Fruit fly (Drosophila melanogaster) whole organism, embryonic: Measurements from ENCODE around the gene CG13978.

Experiments used
- Asciz ChIP-seq: fragments of 200-800 bp; sonication (Bioruptor generic); optimal IDR thresholded peaks from 2 replicates; lab custom pipeline; 2017; ENCODE audit warnings: missing biosample characterization, mild to moderate bottlenecking, missing genetic modification characterization, missing genetic modification reagents
- Atf6 ChIP-seq: fragments of 200-800 bp; sonication (Bioruptor generic); IDR thresholded peaks from 2 replicates; pipeline ENCODE4 v1.3.6; 2022; ENCODE audit warnings: missing biosample characterization, missing genetic modification characterization
- Bgb ChIP-seq: fragments of 200-800 bp; sonication (Bioruptor generic); IDR thresholded peaks from 2 replicates; pipeline ENCODE4 v1.3.6; 2022; ENCODE audit warnings: missing biosample characterization, missing genetic modification characterization; ENCODE audit not compliant: partially characterized antibody
- Bteb2 ChIP-seq: fragments of 200-800 bp; sonication (Bioruptor generic); optimal IDR thresholded peaks from 2 replicates; lab custom pipeline; 2016; ENCODE audit warnings: missing biosample characterization, missing genetic modification characterization
- CG10321 ChIP-seq: fragments of 200-800 bp; sonication (Bioruptor generic); IDR thresholded peaks from 2 replicates; pipeline ENCODE4 v1.3.6; 2022; ENCODE audit warnings: missing biosample characterization, missing genetic modification characterization
- CG13775 ChIP-seq: fragments of 200-800 bp; sonication (Bioruptor generic); optimal IDR thresholded peaks from 3 replicates; lab custom pipeline; 2017; ENCODE audit warnings: missing biosample characterization, mild to moderate bottlenecking, missing genetic modification characterization
- CG1529 ChIP-seq: fragments of 200-800 bp; sonication (Bioruptor generic); optimal IDR thresholded peaks from 3 replicates; lab custom pipeline; 2018; ENCODE audit warnings: missing biosample characterization, missing genetic modification characterization
- CG15601 ChIP-seq: fragments of 200-800 bp; sonication (Bioruptor generic); optimal IDR thresholded peaks from 3 replicates; lab custom pipeline; 2019; ENCODE audit warnings: missing biosample characterization, mild to moderate bottlenecking, missing genetic modification characterization, moderate library complexity
- CG16863 ChIP-seq: fragments of 200-800 bp; sonication (Bioruptor generic); optimal IDR thresholded peaks from 3 replicates; lab custom pipeline; 2016; ENCODE audit warnings: missing biosample characterization, missing genetic modification characterization
- CG17328 ChIP-seq: fragments of 200-800 bp; sonication (Bioruptor generic); IDR thresholded peaks from 2 replicates; pipeline ENCODE4 v1.3.6; 2022; ENCODE audit warnings: missing biosample characterization, missing genetic modification characterization
- CG2678 ChIP-seq: fragments of 200-800 bp; sonication (Bioruptor generic); optimal IDR thresholded peaks from 3 replicates; lab custom pipeline; 2019; ENCODE audit warnings: missing biosample characterization, mild to moderate bottlenecking, missing genetic modification characterization, moderate library complexity
- CG2875 ChIP-seq: fragments of 200-800 bp; sonication (Bioruptor generic); optimal IDR thresholded peaks from 2 replicates; lab custom pipeline; 2017; ENCODE audit warnings: missing biosample characterization, mild to moderate bottlenecking, missing genetic modification characterization, missing genetic modification reagents
- CG4854 ChIP-seq: fragments of 200-800 bp; sonication (Bioruptor generic); optimal IDR thresholded peaks from 2 replicates; lab custom pipeline; 2016; ENCODE audit warnings: missing biosample characterization, missing genetic modification characterization, inconsistent platforms
- CG5953 ChIP-seq: fragments of 200-800 bp; sonication (Bioruptor generic); IDR thresholded peaks from 2 replicates; pipeline ENCODE4 v1.3.6; 2022; ENCODE audit warnings: missing biosample characterization, missing genetic modification characterization
- CG6791 ChIP-seq: fragments of 200-800 bp; sonication (Bioruptor generic); IDR thresholded peaks from 3 replicates; pipeline ENCODE4 v1.3.6; 2022; ENCODE audit warnings: missing biosample characterization, missing genetic modification characterization; ENCODE audit not compliant: partially characterized antibody
- CG7271 ChIP-seq: fragments of 200-800 bp; sonication (Bioruptor generic); optimal IDR thresholded peaks from 2 replicates; lab custom pipeline; 2018; ENCODE audit warnings: missing biosample characterization, mild to moderate bottlenecking, missing genetic modification characterization, moderate library complexity
- CG7963 ChIP-seq: fragments of 200-800 bp; sonication (Bioruptor generic); IDR thresholded peaks from 3 replicates; pipeline ENCODE4 v1.3.6; 2022; ENCODE audit warnings: missing biosample characterization, missing genetic modification characterization; ENCODE audit not compliant: partially characterized antibody
- Dref ChIP-seq: fragments of 200-800 bp; sonication (Bioruptor generic); IDR thresholded peaks from 2 replicates; pipeline ENCODE4 v1.3.6; 2022; ENCODE audit warnings: missing biosample characterization, missing genetic modification characterization
- E2f1 ChIP-seq: fragments of 200-800 bp; sonication (Bioruptor generic); IDR thresholded peaks from 2 replicates; pipeline ENCODE4 v1.3.6; 2022; ENCODE audit warnings: missing biosample characterization, missing genetic modification characterization
- Eip74EF ChIP-seq, 2 experiments: fragments of 200-800 bp in 1 of 2; fragments of >200 bp in 1 of 2; sonication (Bioruptor generic) in 1 of 2; optimal IDR thresholded peaks; 2 replicates each; lab custom pipeline; 2017 to 2019; ENCODE audit warnings: missing biosample characterization in 2 of 2, missing genetic modification characterization in 2 of 2, mild to moderate bottlenecking in 1 of 2, moderate library complexity in 1 of 2
- Fer3 ChIP-seq: fragments of 200-800 bp; sonication (Bioruptor generic); optimal IDR thresholded peaks from 2 replicates; lab custom pipeline; 2018; ENCODE audit warnings: missing biosample characterization, mild to moderate bottlenecking, missing genetic modification characterization, moderate library complexity
- H2.0 ChIP-seq: fragments of 200-800 bp; sonication (Bioruptor generic); IDR thresholded peaks from 2 replicates; pipeline ENCODE4 v1.3.6; 2022; ENCODE audit warnings: missing biosample characterization, missing genetic modification characterization
- Hr39 ChIP-seq: fragments of >200 bp; optimal IDR thresholded peaks from 2 replicates; lab custom pipeline; 2017
- Hr78 ChIP-seq, 2 experiments: fragments of 200-800 bp in 1 of 2; fragments of >200 bp in 1 of 2; sonication (Bioruptor generic) in 1 of 2; optimal IDR thresholded peaks; 2 replicates each; lab custom pipeline; 2017 to 2019; ENCODE audit warnings: missing biosample characterization in 2 of 2, missing genetic modification characterization in 2 of 2, mild to moderate bottlenecking in 1 of 2, moderate library complexity in 1 of 2
- Med ChIP-seq: fragments of 200-800 bp; sonication (Bioruptor generic); peaks from one replicate; lab custom pipeline; 2016; ENCODE audit warnings: missing biosample characterization, missing genetic modification characterization, mild to moderate bottlenecking, inconsistent platforms, moderate library complexity
- Nf-YB ChIP-seq: fragments of 200-800 bp; sonication (Bioruptor generic); optimal IDR thresholded peaks from 3 replicates; lab custom pipeline; 2019; ENCODE audit warnings: missing biosample characterization, mild to moderate bottlenecking, missing genetic modification characterization, moderate library complexity
- ap ChIP-seq: fragments of 200-800 bp; sonication (Bioruptor generic); IDR thresholded peaks from 2 replicates; pipeline ENCODE4 v1.3.6; 2022; ENCODE audit warnings: missing biosample characterization, missing genetic modification characterization
- az2 ChIP-seq: fragments of 200-800 bp; sonication (Bioruptor generic); optimal IDR thresholded peaks from 3 replicates; lab custom pipeline; 2016; ENCODE audit warnings: missing biosample characterization, missing genetic modification characterization
- disco-r ChIP-seq: fragments of 200-800 bp; sonication (Bioruptor generic); optimal IDR thresholded peaks from 2 replicates; lab custom pipeline; 2016; ENCODE audit warnings: missing biosample characterization, missing genetic modification characterization
- fd3F ChIP-seq: fragments of 200-800 bp; sonication (Bioruptor generic); optimal IDR thresholded peaks from 2 replicates; lab custom pipeline; 2018; ENCODE audit warnings: missing biosample characterization, mild to moderate bottlenecking, missing genetic modification characterization, moderate library complexity
- gcm ChIP-seq: fragments of 200-800 bp; sonication (Bioruptor generic); optimal IDR thresholded peaks from 2 replicates; lab custom pipeline; 2019; ENCODE audit warnings: missing biosample characterization, mild to moderate bottlenecking, missing genetic modification characterization, moderate library complexity
- grau ChIP-seq: fragments of 200-800 bp; optimal IDR thresholded peaks from 3 replicates; lab custom pipeline; 2019; ENCODE audit warnings: missing biosample characterization, mild to moderate bottlenecking, missing genetic modification characterization, moderate library complexity
- gsb-n ChIP-seq: fragments of 200-800 bp; sonication (Bioruptor generic); optimal IDR thresholded peaks from 3 replicates; lab custom pipeline; 2018; ENCODE audit warnings: missing biosample characterization, mild to moderate bottlenecking, missing genetic modification characterization
- hbn ChIP-seq: fragments of 200-800 bp; sonication (Bioruptor generic); IDR thresholded peaks from 2 replicates; pipeline ENCODE4 v1.3.6; 2022; ENCODE audit warnings: missing biosample characterization, missing genetic modification characterization; ENCODE audit not compliant: partially characterized antibody
- kni ChIP-seq: fragments of 200-800 bp; sonication (Bioruptor generic); optimal IDR thresholded peaks from 3 replicates; lab custom pipeline; 2017; ENCODE audit warnings: mild to moderate bottlenecking, missing biosample characterization, missing genetic modification reagents, missing genetic modification characterization
- knrl ChIP-seq: fragments of 200-800 bp; sonication (Bioruptor generic); IDR thresholded peaks from 3 replicates; pipeline ENCODE4 v1.3.6; 2022; ENCODE audit warnings: missing biosample characterization, missing genetic modification characterization; ENCODE audit not compliant: partially characterized antibody
- lilli ChIP-seq: fragments of 200-800 bp; sonication (Bioruptor generic); optimal IDR thresholded peaks from 3 replicates; lab custom pipeline; 2016; ENCODE audit warnings: missing biosample characterization, missing genetic modification characterization
- lola ChIP-seq, 3 experiments: fragments of >200 bp in 2 of 3; fragments of 200-800 bp in 1 of 3; sonication (Bioruptor generic) in 1 of 3; optimal IDR thresholded peaks; 2 replicates each; lab custom pipeline; 2017 to 2019; ENCODE audit warnings: missing biosample characterization in 3 of 3, missing genetic modification characterization in 3 of 3, mild to moderate bottlenecking in 1 of 3, moderate library complexity in 1 of 3
- nmo ChIP-seq: fragments of 200-800 bp; sonication (Bioruptor generic); optimal IDR thresholded peaks from 2 replicates; lab custom pipeline; 2018; ENCODE audit warnings: missing biosample characterization, mild to moderate bottlenecking, missing genetic modification characterization, moderate library complexity
- pfk ChIP-seq: fragments of 200-800 bp; sonication (Bioruptor generic); optimal IDR thresholded peaks from 2 replicates; lab custom pipeline; 2018; ENCODE audit warnings: missing biosample characterization, mild to moderate bottlenecking, missing genetic modification characterization, moderate library complexity
- prd ChIP-seq, 3 experiments: fragments of >200 bp in 2 of 3; fragments of 200-800 bp in 1 of 3; sonication (Bioruptor generic) in 1 of 3; optimal IDR thresholded peaks in 2 of 3; IDR thresholded peaks in 1 of 3; 2 replicates in 2 of 3; 3 replicates in 1 of 3; pipeline versions ENCODE4 v1.3.6 to Lab custom; 2017 to 2022; ENCODE audit warnings: missing biosample characterization in 1 of 3, missing genetic modification characterization in 1 of 3
- pum ChIP-seq: fragments of 200-800 bp; sonication (Bioruptor generic); optimal IDR thresholded peaks from 2 replicates; lab custom pipeline; 2016; ENCODE audit warnings: missing biosample characterization, missing genetic modification characterization
- sna ChIP-seq: fragments of 200-800 bp; sonication (Bioruptor generic); IDR thresholded peaks from 2 replicates; pipeline ENCODE4 v1.3.6; 2022; ENCODE audit warnings: missing biosample characterization, missing genetic modification characterization; ENCODE audit not compliant: partially characterized antibody
- tap ChIP-seq: fragments of 200-800 bp; optimal IDR thresholded peaks from 3 replicates; lab custom pipeline; 2019; ENCODE audit warnings: missing biosample characterization, mild to moderate bottlenecking, missing genetic modification characterization, moderate library complexity
- tna ChIP-seq: fragments of 200-800 bp; sonication (Bioruptor generic); IDR thresholded peaks from 2 replicates; pipeline ENCODE4 v1.3.6; 2022; ENCODE audit warnings: missing biosample characterization, missing genetic modification characterization; ENCODE audit not compliant: partially characterized antibody
- trem ChIP-seq: fragments of 200-800 bp; optimal IDR thresholded peaks from 3 replicates; lab custom pipeline; 2019; ENCODE audit warnings: missing biosample characterization, mild to moderate bottlenecking, missing genetic modification characterization, moderate library complexity
- twi ChIP-seq: fragments of 200-800 bp; optimal IDR thresholded peaks from 2 replicates; lab custom pipeline; 2019; ENCODE audit warnings: missing biosample characterization, mild to moderate bottlenecking, missing genetic modification characterization, moderate library complexity
- vfl ChIP-seq: fragments of 200-800 bp; sonication (Bioruptor generic); optimal IDR thresholded peaks from 2 replicates; lab custom pipeline; 2016; ENCODE audit warnings: missing biosample characterization, missing genetic modification characterization
- wdn ChIP-seq: fragments of 200-800 bp; sonication (Bioruptor generic); IDR thresholded peaks from 2 replicates; pipeline ENCODE4 v1.3.6; 2022; ENCODE audit warnings: missing biosample characterization, missing genetic modification characterization

The CG13978 gene

DNA sequence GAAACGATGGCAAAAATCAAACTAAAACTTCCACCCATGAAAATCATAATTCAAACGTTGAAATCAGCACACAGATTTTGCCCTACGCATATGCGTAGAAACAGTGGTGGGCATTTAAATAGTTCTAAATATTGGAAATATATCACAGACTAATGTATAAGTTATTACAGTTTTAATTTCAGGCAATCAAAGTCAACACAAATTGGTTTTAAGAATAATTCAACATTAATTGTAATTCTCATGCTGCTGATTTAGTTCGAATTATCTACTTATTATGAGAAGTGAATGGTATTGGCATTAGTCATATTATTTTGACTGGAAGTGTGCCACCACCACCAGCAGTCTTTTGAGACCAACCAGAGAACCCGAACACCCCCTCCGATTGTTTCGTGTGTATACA is 37.3 kb upstream of the CG13978 start (continued):
- TF ChIP-seq Asciz (GFP tag; lab: Kevin White, UChicago) = peak; percentile 30
- no peak for TF ChIP-seq tap
- TF ChIP-seq grau (tag; lab: Kevin White, UChicago) = peak; percentile 69
- TF ChIP-seq CG1529 (GFP tag; lab: Kevin White, UChicago) = no peak
- TF ChIP-seq pum = no peak
- no peak for TF ChIP-seq gsb-n (tag; lab: Kevin White, UChicago)
- no peak for TF ChIP-seq CG5953 (GFP tag; lab: Robert Waterston, UW)
- TF ChIP-seq knrl (GFP tag; lab: Robert Waterston, UW) = no peak
- TF ChIP-seq CG2678 = peak; percentile 65
- TF ChIP-seq hbn (GFP tag; lab: Robert Waterston, UW) = no peak
- TF ChIP-seq Dref (GFP tag; lab: Robert Waterston, UW) = no peak
- no peak for TF ChIP-seq CG4854
- no peak for TF ChIP-seq Eip74EF (GFP tag; optimal IDR thresholded peaks at IDR 0.05; lab: Kevin White, UChicago)
- TF ChIP-seq disco-r (GFP tag; lab: Kevin White, UChicago) = no peak
- TF ChIP-seq fd3F (GFP tag; lab: Kevin White, UChicago) = peak; percentile 20
- TF ChIP-seq ap (GFP tag; lab: Robert Waterston, UW) = no peak
- peak; percentile 2 for TF ChIP-seq twi (tag; lab: Kevin White, UChicago)
- no peak for TF ChIP-seq tna
- TF ChIP-seq Hr39 (lab: Kevin White, UChicago) = no peak
- TF ChIP-seq sna (GFP tag; lab: Robert Waterston, UW) = no peak
- TF ChIP-seq E2f1 (GFP tag; lab: Robert Waterston, UW) = 0 out of 2 replicates have a peak, but pooled peaks have one; percentile 22
- TF ChIP-seq Fer3 = peak; percentile 0
- TF ChIP-seq H2.0 (GFP tag; lab: Robert Waterston, UW) = no peak
- no peak for TF ChIP-seq CG7963 (GFP tag; lab: Robert Waterston, UW)
- no peak for TF ChIP-seq CG17328 (GFP tag; lab: Robert Waterston, UW)
- peak; percentile 31 for TF ChIP-seq Nf-YB (GFP tag; lab: Kevin White, UChicago)
- TF ChIP-seq prd (optimal IDR thresholded peaks at IDR 0.05; lab: Kevin White, UChicago) = no peak
- no peak; the same call in 2 of the 3 replicates for TF ChIP-seq prd (GFP tag; IDR thresholded peaks at IDR 0.05; lab: Robert Waterston, UW)
- no peak for TF ChIP-seq CG7271 (tag; lab: Kevin White, UChicago)
- TF ChIP-seq pfk = no peak
- no peak for TF ChIP-seq CG2875 (GFP tag; lab: Kevin White, UChicago)
- TF ChIP-seq Bteb2 (GFP tag; lab: Kevin White, UChicago) = no peak
- TF ChIP-seq vfl (GFP tag; lab: Kevin White, UChicago) = no peak
- peak; percentile 20 for TF ChIP-seq Med (GFP tag; lab: Kevin White, UChicago)
- no peak for TF ChIP-seq trem
- TF ChIP-seq gcm (GFP tag; lab: Kevin White, UChicago) = peak; percentile 9
- no peak for TF ChIP-seq CG10321 (GFP tag; lab: Robert Waterston, UW)
- peak; percentile 35 for TF ChIP-seq nmo
- no peak for TF ChIP-seq kni (GFP tag; lab: Kevin White, UChicago)
- TF ChIP-seq az2 (GFP tag; lab: Kevin White, UChicago) = peak; percentile 4
- 0 out of 2 replicates have a peak, but pooled peaks have one; percentile 13 for TF ChIP-seq Atf6
- peak; percentile 13 for TF ChIP-seq CG13775 (GFP tag; lab: Kevin White, UChicago)
- no peak for TF ChIP-seq CG6791 (GFP tag; lab: Robert Waterston, UW)
- peak; percentile 16 for TF ChIP-seq lilli (GFP tag; lab: Kevin White, UChicago)
- no peak for TF ChIP-seq Bgb
- TF ChIP-seq Hr78 (GFP tag; optimal IDR thresholded peaks at IDR 0.05; lab: Kevin White, UChicago) = no peak
- no peak for TF ChIP-seq CG16863
- TF ChIP-seq wdn (GFP tag; lab: Robert Waterston, UW) = no peak
- no peak for TF ChIP-seq lola (GFP tag; optimal IDR thresholded peaks at IDR 0.05; lab: Kevin White, UChicago)
- peak; percentile 11 for TF ChIP-seq CG15601 (tag; lab: Kevin White, UChicago)
